Worm (Caenorhabditis elegans): Measurements from ENCODE around the gene ocr-1.

Gene ocr-1

ce11 chrV:10764066-10764465, at the start of gene ocr-1:
TSS of gene ocr-1 (plus strand) at chrV:10764366.
- TF ChIP-seq B0019.2 (GFP tag; conservative IDR thresholded peaks at IDR 0.05) (no peak), lag-1 (GFP tag; IDR thresholded peaks at IDR 0.05) (no peak), ama-1 (optimal IDR thresholded peaks at IDR 0.05) (no peak), ama-1 (GFP tag; optimal IDR thresholded peaks at IDR 0.05) (no peak), Y79H2A.3 (GFP tag; conservative IDR thresholded peaks at IDR 0.05) (no peak), aptf-3 (GFP tag; IDR thresholded peaks at IDR 0.05) (no peak)

- TF ChIP-seq attf-6 (GFP tag; IDR thresholded peaks at IDR 0.05) (no peak), dpff-1 (tag; optimal IDR thresholded peaks at IDR 0.05) (no peak), nhr-120 (GFP tag; IDR thresholded peaks at IDR 0.05) (0 out of 2 replicates have a peak, but pooled peaks have one; percentile 39), madf-3 (GFP tag; IDR thresholded peaks at IDR 0.05) (no peak), cebp-2 (GFP tag; IDR thresholded peaks at IDR 0.05) (0 out of 2 replicates have a peak, but pooled peaks have one; percentile 15), lag-1 (GFP tag; IDR thresholded peaks at IDR 0.05) (0 out of 2 replicates have a peak, but pooled peaks have one; percentile 67), Y56A3A.18 (GFP tag; IDR thresholded peaks at IDR 0.05) (peak; percentile 9; the same call in 1 of the 2 replicates), nhr-80 (tag; optimal IDR thresholded peaks at IDR 0.05) (peak; percentile 24), ztf-22 (GFP tag; optimal IDR thresholded peaks at IDR 0.05) (no peak), F22D6.2 (tag; optimal IDR thresholded peaks at IDR 0.05) (no peak), somi-1 (GFP tag; optimal IDR thresholded peaks at IDR 0.05) (no peak), nfyb-1 (GFP tag; IDR thresholded peaks at IDR 0.05) (peak; percentile 48; the same call in 1 of the 2 replicates)
Measured at ce11 chrV:10714630-10715029, 49.5 kb upstream of the ocr-1 start.

- TF ChIP-seq nhr-27 (tag; optimal IDR thresholded peaks at IDR 0.05) (no peak), efl-1 (GFP tag; optimal IDR thresholded peaks at IDR 0.05) (no peak), unc-62 (GFP tag; optimal IDR thresholded peaks at IDR 0.05) (peak; percentile 68), rcor-1 (GFP tag; IDR thresholded peaks at IDR 0.05) (peak; percentile 67), attf-3 (GFP tag; conservative IDR thresholded peaks at IDR 0.05) (0 out of 2 replicates have a peak, but pooled peaks have one; percentile 43), nfyb-1 (GFP tag; IDR thresholded peaks at IDR 0.05) (peak; percentile 91), ceh-100 (GFP tag; IDR thresholded peaks at IDR 0.05) (peak; percentile 68), chd-7 (tag; optimal IDR thresholded peaks at IDR 0.05) (peak; percentile 94), snpc-1.1 (tag; optimal IDR thresholded peaks at IDR 0.05; ENCODE audit: insufficient read depth) (no peak), F22D6.2 (tag; optimal IDR thresholded peaks at IDR 0.05) (peak; percentile 56), cebp-1 (GFP tag; IDR thresholded peaks at IDR 0.05) (peak; percentile 96), cebp-1 (tag; optimal IDR thresholded peaks at IDR 0.05) (peak; percentile 99), ztf-3 (GFP tag; optimal IDR thresholded peaks at IDR 0.05) (peak; percentile 70), T26A5.8 (tag; optimal IDR thresholded peaks at IDR 0.05) (no peak), Y95B8A.8 (GFP tag; IDR thresholded peaks at IDR 0.05) (peak; percentile 57; the same call in 1 of the 2 replicates), let-607 (tag; optimal IDR thresholded peaks at IDR 0.05) (no peak), Y56A3A.18 (GFP tag; IDR thresholded peaks at IDR 0.05) (0 out of 2 replicates have a peak, but pooled peaks have one; percentile 18), Y79H2A.3 (GFP tag; conservative IDR thresholded peaks at IDR 0.05) (0 out of 2 replicates have a peak, but pooled peaks have one; percentile 53), ekl-4 (GFP tag; IDR thresholded peaks at IDR 0.05) (peak; percentile 84), ztf-28 (GFP tag; IDR thresholded peaks at IDR 0.05) (no peak), F37B4.10 (GFP tag; IDR thresholded peaks at IDR 0.05) (0 out of 2 replicates have a peak, but pooled peaks have one; percentile 10), let-526 (GFP tag; IDR thresholded peaks at IDR 0.05) (peak; percentile 81), nhr-90 (tag; optimal IDR thresholded peaks at IDR 0.05) (no peak), attf-5 (GFP tag; optimal IDR thresholded peaks at IDR 0.05) (peak; percentile 78), tlf-1 (GFP tag; optimal IDR thresholded peaks at IDR 0.05) (peak; percentile 29), mcd-1 (GFP tag; IDR thresholded peaks at IDR 0.05) (peak; percentile 80), lin-54 (GFP tag; optimal IDR thresholded peaks at IDR 0.05) (peak; percentile 30), ceh-40 (GFP tag; IDR thresholded peaks at IDR 0.05) (no peak), sea-2 (GFP tag; IDR thresholded peaks at IDR 0.05) (0 out of 2 replicates have a peak, but pooled peaks have one; percentile 50), dox-1 (GFP tag; IDR thresholded peaks at IDR 0.05) (peak; percentile 86)
Measured at ce11 chrV:10715158-10716152, 48.7 kb upstream of the ocr-1 start.

All from whole organism, young adult.